Fruit fly (Drosophila melanogaster) whole organism, wandering third instar larva: ENCODE results near the gene fy.

Experiments used
- Hr83 ChIP-seq: fragments of 200-300 bp; sonication (Bioruptor generic); optimal IDR thresholded peaks from 2 replicates; lab custom pipeline; 2016; ENCODE audit warnings: missing biosample characterization, mild to moderate bottlenecking, missing genetic modification characterization, moderate library complexity; ENCODE audit not compliant: poor library complexity, severe bottlenecking
- Jra ChIP-seq: sonication (Bioruptor generic); optimal IDR thresholded peaks from 2 replicates; lab custom pipeline; 2016; ENCODE audit warnings: missing biosample characterization, missing genetic modification characterization
- br ChIP-seq: fragments of 200-800 bp; sonication (Bioruptor generic); optimal IDR thresholded peaks from 2 replicates; lab custom pipeline; 2016; ENCODE audit warnings: missing biosample characterization, missing genetic modification characterization
- dsf ChIP-seq: sonication (Bioruptor generic); optimal IDR thresholded peaks from 2 replicates; lab custom pipeline; 2016; ENCODE audit warnings: missing biosample characterization, missing genetic modification characterization, borderline replicate concordance
- ey ChIP-seq: fragments of 200-800 bp; sonication (Bioruptor generic); optimal IDR thresholded peaks from 2 replicates; lab custom pipeline; 2016; ENCODE audit warnings: missing biosample characterization, missing genetic modification characterization
- h ChIP-seq: fragments of 200-800 bp; sonication (Bioruptor generic); optimal IDR thresholded peaks from 3 replicates; lab custom pipeline; 2016; ENCODE audit warnings: missing biosample characterization, mild to moderate bottlenecking, missing genetic modification characterization
- lola ChIP-seq: fragments of >200 bp; optimal IDR thresholded peaks from 2 replicates; lab custom pipeline; 2017; ENCODE audit warnings: missing biosample characterization, missing genetic modification characterization
- psq ChIP-seq: fragments of 200-800 bp; sonication (Bioruptor generic); optimal IDR thresholded peaks from 3 replicates; lab custom pipeline; 2017; ENCODE audit warnings: missing biosample characterization, mild to moderate bottlenecking, missing genetic modification characterization, moderate library complexity

DNA sequence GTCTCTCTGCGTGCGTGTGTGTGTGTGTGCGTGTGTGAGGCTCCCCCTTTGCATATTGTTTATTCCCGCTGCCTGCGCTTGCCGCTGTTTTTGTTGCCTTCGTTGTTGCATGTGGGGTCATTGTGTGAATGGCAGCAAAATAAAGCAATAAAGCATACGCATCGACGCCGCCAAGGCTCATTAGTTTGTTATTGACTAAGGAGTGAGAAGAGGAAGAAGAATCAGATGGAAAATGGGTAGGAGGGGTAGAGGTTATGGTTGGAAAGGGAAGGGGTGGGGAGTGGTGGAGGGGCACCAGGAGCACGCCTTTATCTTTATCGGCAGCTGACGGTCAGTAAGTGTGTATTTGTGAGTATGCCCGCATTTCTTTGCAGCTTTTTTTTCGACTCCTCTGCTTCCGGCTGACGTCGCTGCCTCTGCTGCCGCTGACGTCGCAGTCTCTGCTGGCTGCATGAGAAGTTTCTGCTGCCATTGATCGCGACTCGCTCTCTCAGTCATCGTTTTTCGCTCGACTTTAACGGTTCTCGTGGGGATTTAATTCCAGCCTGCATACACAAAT, 16.4 kb upstream of the fy start:
- peak; percentile 85 for TF ChIP-seq psq
- TF ChIP-seq Hr83 (GFP tag; lab: Kevin White, UChicago) = no peak
- no peak for TF ChIP-seq dsf (GFP tag; lab: Kevin White, UChicago)
- no peak for TF ChIP-seq br (GFP tag; lab: Kevin White, UChicago)
- no peak for TF ChIP-seq lola (GFP tag; lab: Kevin White, UChicago)
- TF ChIP-seq h = no peak
- no peak for TF ChIP-seq ey
- no peak for TF ChIP-seq Jra (GFP tag; lab: Kevin White, UChicago)
